Worm (Caenorhabditis elegans) whole organism, young adult: Measurements from ENCODE around the gene fem-2.

Experiments used
- F52B5.7 ChIP-seq: sonication (generic microtip); optimal IDR thresholded peaks from 2 replicates; lab custom pipeline; 2016; ENCODE audit warnings: mild to moderate bottlenecking, missing genetic modification characterization, missing compliant biosample characterization
- K12H6.12 ChIP-seq: fragments of 200-800 bp; sonication (Bioruptor generic); optimal IDR thresholded peaks from 2 replicates; lab custom pipeline; 2018; ENCODE audit warnings: mild to moderate bottlenecking, missing genetic modification characterization, missing compliant biosample characterization
- Y53F4B.3 ChIP-seq: fragments of 200-800 bp; sonication (Bioruptor generic); IDR thresholded peaks from 2 replicates; pipeline ENCODE4 v1.3.6; 2022; ENCODE audit warnings: missing genetic modification reagents, missing genetic modification characterization, missing compliant biosample characterization
- aptf-3 ChIP-seq: fragments of 200-800 bp; sonication (Bioruptor generic); IDR thresholded peaks from 2 replicates; pipeline ENCODE4 v1.3.6; 2022; ENCODE audit warnings: missing genetic modification characterization, missing compliant biosample characterization
- fkh-3 ChIP-seq: sonication (generic microtip); optimal IDR thresholded peaks from 2 replicates; lab custom pipeline; 2016; ENCODE audit warnings: mild to moderate bottlenecking, missing genetic modification characterization, missing compliant biosample characterization
- lin-26 ChIP-seq: fragments of 200-800 bp; sonication (Bioruptor generic); IDR thresholded peaks from 2 replicates; pipeline ENCODE4 v1.3.6; 2022; ENCODE audit warnings: missing genetic modification reagents, missing genetic modification characterization, missing compliant biosample characterization
- lir-1 ChIP-seq: fragments of 200-800 bp; sonication (Bioruptor generic); conservative IDR thresholded peaks from 2 replicates; pipeline ENCODE4 v1.3.6; 2022; ENCODE audit warnings: missing genetic modification reagents, missing genetic modification characterization, missing compliant biosample characterization
- madf-3 ChIP-seq: fragments of 200-800 bp; sonication (Bioruptor generic); IDR thresholded peaks from 2 replicates; pipeline ENCODE4 v1.3.6; 2022; ENCODE audit warnings: missing genetic modification reagents, missing genetic modification characterization, missing compliant biosample characterization
- pha-4 ChIP-seq: fragments of 150-350 bp; sonication (generic microtip); optimal IDR thresholded peaks from 2 replicates; lab custom pipeline; 2014; ENCODE audit warnings: missing biosample characterization, missing genetic modification reagents, missing genetic modification characterization
- snpc-4 ChIP-seq, 5 experiments: fragments of 150-350 bp in 1 of 5; sonication (generic microtip) in 4 of 5; optimal IDR thresholded peaks; 2 replicates each; lab custom pipeline; 2014 to 2018; ENCODE audit warnings: missing genetic modification characterization in 5 of 5, missing biosample characterization in 3 of 5, antibody characterized with exemption in 2 of 5, mild to moderate bottlenecking in 2 of 5, missing compliant biosample characterization in 2 of 5, missing genotype in 2 of 5, moderate library complexity in 2 of 5, missing genetic modification reagents in 1 of 5

DNA sequence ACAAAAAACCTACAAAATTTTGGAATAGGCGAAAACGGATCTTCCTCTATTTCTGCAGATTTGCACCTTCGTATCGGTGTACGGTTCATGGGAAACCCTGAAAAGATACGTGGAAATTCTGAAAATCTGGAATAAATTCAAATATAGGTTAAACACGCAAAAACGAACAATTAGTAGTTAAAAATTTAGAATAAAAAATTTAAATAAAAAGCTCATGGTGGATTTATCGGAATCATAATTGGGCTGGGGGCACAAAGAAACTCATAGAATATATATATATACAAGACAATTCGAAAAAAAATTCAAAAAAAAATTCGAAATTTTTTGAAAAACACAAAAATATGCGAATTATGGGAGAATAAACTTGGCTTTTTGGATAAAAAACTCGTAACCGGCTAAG is 47.4 kb downstream of the fem-2 start, which contains the start of gene helq-1:
- TF ChIP-seq fkh-3 (tag; lab: Kevin White, UChicago) (no peak), pha-4 (tag; lab: Kevin White, UChicago) (no peak), K12H6.12 (tag; lab: Kevin White, UChicago) (no peak), lir-1 (GFP tag; lab: Robert Waterston, UW) (no peak), lin-26 (GFP tag; lab: Robert Waterston, UW) (no peak), Y53F4B.3 (no peak), snpc-4 (GFP tag; optimal IDR thresholded peaks at IDR 0.05; lab: Kevin White, UChicago) (no peak), snpc-4 (tag; optimal IDR thresholded peaks at IDR 0.05; lab: Kevin White, UChicago) (no peak), aptf-3 (GFP tag; lab: Robert Waterston, UW) (no peak), madf-3 (GFP tag; lab: Robert Waterston, UW) (no peak), F52B5.7 (tag; lab: Kevin White, UChicago) (no peak)
